Worm (Caenorhabditis elegans): ENCODE results near the gene rnp-1.

ce11 chrV:12235502-12235901 is 43.4 kb downstream of the rnp-1 start:
- TF ChIP-seq lim-6 (tag; optimal IDR thresholded peaks at IDR 0.05) (no peak), K02D7.2 (tag; optimal IDR thresholded peaks at IDR 0.05) (no peak), ceh-9 (tag; optimal IDR thresholded peaks at IDR 0.05) (no peak), ttx-3 (tag; optimal IDR thresholded peaks at IDR 0.05) (no peak), pax-1 (tag; optimal IDR thresholded peaks at IDR 0.05) (no peak), rnt-1 (tag; optimal IDR thresholded peaks at IDR 0.05) (no peak)

Measured in whole organism, late embryonic.